Worm (Caenorhabditis elegans): ENCODE measurements around the gene Y57G11A.4.

DNA sequence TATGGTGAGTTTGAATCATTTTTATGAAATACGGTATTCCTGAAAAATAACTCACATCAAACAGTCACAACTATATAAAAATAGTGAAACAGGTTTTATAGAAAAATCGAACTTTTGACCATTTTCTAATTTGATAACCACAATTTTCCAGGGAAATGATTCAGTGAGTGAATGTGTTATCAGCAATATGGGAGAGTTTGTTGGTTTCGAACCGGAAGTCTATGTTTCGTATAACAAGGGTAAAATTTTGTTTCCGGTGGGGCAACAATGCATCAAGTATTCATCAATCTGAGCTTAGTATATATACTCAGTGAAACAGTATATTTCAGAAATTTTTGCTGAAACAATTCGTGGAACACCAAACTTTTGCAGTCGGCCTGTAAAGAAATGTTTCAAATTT is 1.3 kb downstream of the Y57G11A.4 start:
- no peak for TF ChIP-seq ref-1 (GFP tag; conservative IDR thresholded peaks at IDR 0.05)
- no peak for TF ChIP-seq klf-2 (GFP tag; conservative IDR thresholded peaks at IDR 0.05)
- no peak for TF ChIP-seq cog-1 (tag; optimal IDR thresholded peaks at IDR 0.05)
- no peak for TF ChIP-seq med-1 (GFP tag; optimal IDR thresholded peaks at IDR 0.05; ENCODE audit: insufficient read depth)

Data from whole organism, midembryonic.